Fruit fly (Drosophila melanogaster): ENCODE measurements around the gene CG32407.

DNA sequence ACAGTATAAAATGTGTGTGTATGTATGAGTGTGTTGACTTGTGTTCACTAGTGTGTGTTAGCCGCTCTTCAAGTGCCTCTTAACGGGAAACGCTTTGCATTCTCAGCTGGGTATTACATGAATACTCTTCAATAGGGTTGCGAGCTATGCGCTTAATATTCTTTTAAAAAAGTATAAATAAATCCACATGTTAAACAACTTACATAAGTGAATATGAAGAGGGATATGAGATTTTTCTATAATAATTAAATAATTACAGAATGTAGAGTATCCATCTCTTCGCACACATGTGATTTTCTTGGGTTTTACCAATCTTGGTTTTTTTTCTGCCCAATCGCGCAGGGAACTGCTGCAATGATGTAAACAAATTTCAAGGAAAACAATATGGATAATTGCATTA, 23.7 kb downstream of the CG32407 start:
- TF ChIP-seq CG11617 (GFP tag; optimal IDR thresholded peaks at IDR 0.05) = no peak
- TF ChIP-seq Crg-1 (GFP tag; optimal IDR thresholded peaks at IDR 0.05) = no peak
- TF ChIP-seq CG12768 (GFP tag; optimal IDR thresholded peaks at IDR 0.05) = no peak
- no peak for TF ChIP-seq kay (GFP tag; ENCODE audit: borderline replicate concordance)
- TF ChIP-seq Clk (GFP tag; optimal IDR thresholded peaks at IDR 0.05) = no peak

All from whole organism, adult.